Fruit fly (Drosophila melanogaster): Measurements from ENCODE around the gene Ube3a.
A peak's percentile ranks its signal among the peaks of the same experiment; 100 is the strongest.

The Ube3a gene

DNA sequence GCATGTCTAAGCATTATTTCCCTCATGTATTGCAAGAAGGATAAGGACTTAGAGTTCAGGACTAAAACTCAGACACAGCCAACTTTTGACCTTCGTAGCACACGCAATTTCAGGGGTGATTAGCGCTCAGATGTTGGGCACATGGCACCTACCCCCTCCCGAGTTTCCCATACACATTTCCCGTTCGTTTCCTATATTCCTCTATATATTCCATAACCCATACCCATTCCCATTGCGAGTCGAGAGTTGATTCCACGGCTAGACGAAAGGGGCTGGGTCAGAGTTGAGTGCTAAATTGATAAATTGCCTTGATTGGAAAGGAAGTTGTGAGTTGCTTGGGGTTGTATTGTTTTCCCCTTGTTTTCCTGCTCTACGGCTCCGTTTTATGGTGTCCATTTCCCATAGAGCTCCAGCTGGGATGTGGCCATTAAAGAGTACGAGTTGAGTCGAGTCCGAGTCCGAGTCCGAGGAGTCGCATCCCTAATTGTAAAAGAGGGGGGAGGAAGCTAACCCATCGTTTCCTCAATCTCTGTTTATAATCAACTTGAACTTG lies 33.7 kb upstream of the Ube3a start:
- TF ChIP-seq CG8478 (optimal IDR thresholded peaks at IDR 0.05) (no peak), CTCF (optimal IDR thresholded peaks at IDR 0.05) (no peak)

DNA sequence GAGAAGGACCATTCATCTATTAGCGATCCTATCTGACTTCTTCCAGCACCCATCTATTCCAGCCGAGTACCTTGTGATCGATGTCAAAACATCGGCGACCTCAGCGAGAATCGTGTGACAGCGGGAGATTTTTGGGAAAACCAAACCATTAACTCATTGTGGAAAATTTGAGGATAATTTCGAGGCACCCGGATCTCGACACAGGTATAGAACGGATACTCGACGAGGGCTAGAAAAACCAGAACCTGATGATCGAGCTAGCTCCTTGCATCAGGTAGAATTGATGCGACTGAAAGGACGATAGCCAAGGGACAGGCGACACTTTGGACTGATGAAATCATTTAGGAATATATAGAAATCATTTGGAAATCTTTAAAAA lies 32.9 kb upstream of the Ube3a start:
- no peak for TF ChIP-seq CTCF (optimal IDR thresholded peaks at IDR 0.05)
- TF ChIP-seq CG8478 (optimal IDR thresholded peaks at IDR 0.05) = no peak

DNA sequence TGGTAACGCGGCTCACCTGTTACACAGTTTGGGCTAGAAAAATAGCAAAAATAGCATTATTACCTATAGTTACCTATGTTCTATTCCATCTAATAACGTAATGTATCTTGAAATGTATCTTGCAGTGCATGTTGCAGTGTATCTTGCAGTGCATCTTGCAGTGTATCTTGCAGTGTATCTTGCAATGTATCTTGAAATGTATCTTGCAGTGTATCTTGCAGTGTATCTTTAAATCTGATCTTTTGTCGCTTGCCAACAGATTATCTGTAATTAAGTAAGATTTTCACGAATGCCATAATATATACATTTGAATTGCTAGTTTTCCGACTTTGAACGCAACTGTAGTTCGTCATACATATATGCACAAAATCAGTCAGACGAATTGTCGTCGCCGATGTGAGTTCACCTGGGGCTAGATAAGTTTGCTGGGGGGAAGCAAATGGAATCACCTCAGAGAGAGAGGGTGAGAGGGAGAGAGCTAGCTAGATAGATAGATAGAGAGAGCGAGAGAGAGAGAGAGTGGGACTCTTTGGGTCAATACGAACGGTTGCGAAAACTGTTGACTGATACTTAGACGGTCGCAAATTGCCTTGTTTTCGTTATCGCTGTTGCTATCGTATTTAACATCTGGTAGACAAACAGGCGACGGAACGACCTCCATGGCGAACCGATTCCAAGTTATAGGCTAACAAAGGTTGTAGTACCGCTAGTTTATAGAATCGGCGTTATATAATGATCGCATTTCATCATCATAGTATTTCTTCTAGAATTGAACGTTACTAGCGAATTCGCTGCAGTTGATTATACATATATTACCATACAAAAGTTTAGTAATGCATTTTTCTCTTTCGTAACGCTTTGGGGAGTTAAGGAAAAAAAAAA lies 32.3 kb upstream of the Ube3a start:
- no peak for TF ChIP-seq CTCF (optimal IDR thresholded peaks at IDR 0.05)
- no peak for TF ChIP-seq CG8478 (optimal IDR thresholded peaks at IDR 0.05)

DNA sequence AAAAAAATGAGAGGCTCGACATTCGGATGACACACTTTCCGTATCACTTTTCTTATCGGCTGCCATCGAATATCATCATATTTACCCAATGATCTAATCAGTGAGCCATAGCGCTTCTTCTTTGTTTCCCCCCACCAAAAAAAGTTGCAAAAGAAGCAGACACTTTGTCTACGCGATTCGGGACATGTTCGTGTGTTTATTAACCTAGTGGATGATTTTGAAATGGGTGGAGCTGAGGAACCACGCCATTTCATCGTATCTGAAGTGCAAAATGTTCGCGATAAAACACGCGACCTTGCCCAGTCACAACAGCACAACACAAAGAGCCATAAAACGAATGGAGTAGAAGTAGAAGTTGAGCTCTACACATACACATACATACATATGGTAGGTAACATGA lies 31.6 kb upstream of the Ube3a start:
- no peak for TF ChIP-seq CTCF (optimal IDR thresholded peaks at IDR 0.05)
- no peak for TF ChIP-seq CG8478 (optimal IDR thresholded peaks at IDR 0.05)

DNA sequence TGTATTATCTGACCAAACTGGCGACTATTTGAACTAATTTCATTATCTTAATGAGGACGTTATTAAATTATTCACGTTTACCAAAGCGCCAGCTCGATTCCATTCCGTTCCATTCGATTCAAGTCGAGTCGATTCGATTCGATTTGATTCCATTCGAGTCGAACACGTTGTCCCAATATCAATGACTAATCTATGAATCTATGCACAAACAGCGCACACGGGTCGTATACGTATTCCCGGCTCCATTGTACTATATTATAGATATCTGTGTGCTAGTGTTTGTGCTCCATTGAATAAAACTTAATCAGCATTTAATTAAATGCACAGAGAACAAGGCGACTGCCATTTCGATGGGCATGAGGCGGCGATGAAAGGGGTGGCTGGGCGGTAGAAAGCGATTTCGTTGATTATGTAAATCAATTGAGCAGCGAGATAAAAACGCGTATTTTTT lies 28.8 kb upstream of the Ube3a start:
- TF ChIP-seq CTCF (optimal IDR thresholded peaks at IDR 0.05) (no peak), CG8478 (optimal IDR thresholded peaks at IDR 0.05) (no peak)

DNA sequence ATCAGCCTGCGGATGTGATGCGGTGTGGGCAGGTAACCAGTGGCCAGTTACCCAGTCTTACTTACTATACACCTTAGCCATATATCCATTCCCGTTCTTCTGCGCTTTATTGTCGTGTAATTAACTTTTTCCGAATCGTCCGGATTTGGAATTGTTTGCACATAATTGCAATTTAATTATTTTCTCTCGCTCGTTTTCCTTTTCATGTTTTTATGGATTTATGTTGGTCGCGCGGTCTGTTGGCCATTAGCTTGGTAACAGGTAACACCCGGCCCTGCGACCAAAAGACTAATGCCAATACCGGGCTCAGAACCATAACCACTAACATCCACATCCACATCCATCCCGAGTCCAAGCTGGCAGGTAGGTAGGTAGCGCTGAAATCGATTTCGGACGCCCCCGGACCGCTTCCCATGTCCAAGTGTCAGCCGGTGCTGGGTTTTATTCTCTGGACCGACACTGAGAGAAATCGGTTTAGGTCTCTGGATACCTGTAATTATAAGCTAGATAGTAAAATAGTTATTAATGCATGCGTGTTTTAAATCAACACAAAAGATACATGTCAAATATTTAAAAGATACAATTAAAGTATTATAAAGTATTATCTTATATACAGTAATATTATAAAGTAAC lies 26.9 kb upstream of the Ube3a start:
- TF ChIP-seq CG8478 (optimal IDR thresholded peaks at IDR 0.05) (no peak), CTCF (optimal IDR thresholded peaks at IDR 0.05) (no peak)

DNA sequence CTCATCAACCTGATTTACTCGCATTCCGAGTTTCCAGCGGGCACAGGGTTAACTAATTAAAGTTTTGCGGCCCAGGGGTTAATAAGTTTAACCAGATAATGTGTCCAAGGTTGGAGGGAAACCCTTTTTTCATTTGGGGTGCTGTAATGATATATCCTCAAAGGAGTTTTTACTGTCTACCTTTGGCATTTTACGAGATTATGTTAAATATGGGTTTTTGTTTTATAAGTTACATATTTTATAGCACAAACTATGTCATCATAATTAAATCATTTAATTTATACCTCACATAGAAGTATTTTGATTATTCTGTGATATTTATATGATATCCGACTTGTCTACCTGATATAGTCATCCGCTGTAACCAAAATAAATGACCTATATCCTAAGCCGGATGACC lies 25.7 kb upstream of the Ube3a start, which contains the start of gene Ir68a:
Gene Ir68a, minus strand, starts transcription at position 101 of the 400 bp plus-strand sequence.
- no peak for TF ChIP-seq CTCF (optimal IDR thresholded peaks at IDR 0.05)
- no peak for TF ChIP-seq CG8478 (optimal IDR thresholded peaks at IDR 0.05)

DNA sequence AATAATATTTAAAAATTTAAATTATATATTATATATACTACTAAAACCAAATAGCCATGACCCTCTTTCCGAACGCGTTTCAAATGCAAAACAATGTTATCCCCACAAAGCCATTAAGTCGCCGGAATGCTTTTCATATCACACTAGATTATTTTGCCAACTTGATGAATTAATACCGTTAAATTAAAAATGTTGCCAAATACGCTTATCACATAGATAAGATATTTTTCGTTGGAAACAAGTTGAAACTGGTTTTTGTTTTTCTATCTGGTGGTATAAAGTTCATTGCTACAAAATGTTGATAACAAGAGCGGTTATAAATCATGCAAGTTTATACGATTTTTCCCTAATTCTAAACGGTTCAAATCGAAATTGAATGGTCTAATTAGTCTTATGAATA lies 23.2 kb upstream of the Ube3a start:
- TF ChIP-seq CG8478 (optimal IDR thresholded peaks at IDR 0.05) (no peak), CTCF (optimal IDR thresholded peaks at IDR 0.05) (no peak)

DNA sequence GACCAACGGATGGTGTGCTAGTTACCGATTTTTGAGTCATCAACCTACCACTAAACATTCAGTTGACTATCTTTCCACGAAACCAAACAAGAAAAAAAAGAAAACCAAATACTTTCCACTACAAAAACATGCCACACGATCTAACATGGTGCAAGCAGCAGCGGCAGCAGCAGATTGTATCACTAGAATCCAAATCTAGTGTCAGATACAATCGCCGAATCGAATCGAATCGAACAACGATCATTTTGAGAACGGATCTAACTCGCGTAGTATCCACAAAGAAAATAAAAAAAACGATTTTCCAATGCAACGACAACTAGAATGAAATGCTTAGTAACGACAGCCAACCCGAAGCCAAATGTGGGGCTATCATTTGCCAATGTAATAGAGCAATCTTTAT lies 17.3 kb upstream of the Ube3a start:
- no peak for TF ChIP-seq CTCF (optimal IDR thresholded peaks at IDR 0.05)
- no peak for TF ChIP-seq CG8478 (optimal IDR thresholded peaks at IDR 0.05)

DNA sequence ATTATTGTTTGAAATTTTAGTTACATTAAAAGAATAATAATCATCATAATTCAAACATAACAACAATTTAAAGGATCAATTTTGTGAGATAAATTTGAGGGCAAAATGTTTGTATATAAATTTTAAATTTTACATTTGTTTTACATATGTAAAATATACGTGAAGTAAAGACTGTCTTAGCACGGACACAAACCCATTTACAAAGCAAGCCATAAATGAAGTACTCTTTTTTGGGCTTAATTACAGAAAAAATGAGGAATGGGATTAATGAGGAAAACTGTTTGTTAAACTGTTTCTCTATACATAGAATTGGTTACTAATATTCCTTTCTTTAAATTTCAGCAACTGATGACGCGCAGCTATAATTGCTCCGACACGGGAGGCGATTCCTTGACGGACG lies 14.3 kb upstream of the Ube3a start:
- peak in 1 of 2 experiments; percentile 49 for TF ChIP-seq CTCF (optimal IDR thresholded peaks at IDR 0.05)
- no peak for TF ChIP-seq CG8478 (optimal IDR thresholded peaks at IDR 0.05)

DNA sequence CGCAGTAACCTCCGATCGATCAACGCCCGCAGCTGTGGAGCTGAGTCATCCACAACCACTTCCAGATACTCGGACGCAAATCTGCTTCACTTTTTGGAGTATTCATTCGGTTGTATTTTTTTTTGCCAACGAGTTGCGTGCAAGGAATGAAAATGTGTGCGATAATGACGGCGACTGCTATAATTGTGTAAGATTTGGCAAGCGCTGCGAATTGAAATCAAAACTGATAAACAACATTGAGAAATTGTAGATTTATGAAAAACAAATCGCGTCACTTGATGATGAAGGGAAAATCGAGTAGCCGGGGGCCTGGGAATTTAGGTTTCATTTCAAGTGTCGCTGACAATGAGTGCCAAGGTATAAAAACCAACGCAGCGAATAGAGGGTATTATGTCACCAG lies 8.5 kb upstream of the Ube3a start:
- TF ChIP-seq CG8478 (optimal IDR thresholded peaks at IDR 0.05) (no peak), CTCF (optimal IDR thresholded peaks at IDR 0.05) (no peak)

DNA sequence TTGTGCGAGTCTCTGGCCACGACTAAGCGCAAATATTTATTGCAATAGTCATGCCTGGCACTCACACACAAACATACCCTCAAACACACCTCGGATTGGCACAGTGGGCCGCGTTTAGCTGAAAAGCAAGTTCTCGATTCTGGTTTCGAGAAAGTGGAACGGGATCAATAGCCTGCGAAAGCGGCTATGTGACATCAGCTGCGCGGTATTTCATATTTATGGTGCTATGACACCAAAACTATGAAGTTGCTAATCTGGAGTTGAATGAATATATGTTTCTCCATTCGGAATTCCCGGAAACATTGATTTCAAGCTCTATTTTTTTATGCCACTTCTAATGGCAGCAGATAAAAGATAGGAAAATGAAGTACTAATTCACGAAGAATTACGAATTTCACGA lies 7.5 kb upstream of the Ube3a start:
- TF ChIP-seq CG8478 (optimal IDR thresholded peaks at IDR 0.05) (no peak), CTCF (optimal IDR thresholded peaks at IDR 0.05) (no peak)

DNA sequence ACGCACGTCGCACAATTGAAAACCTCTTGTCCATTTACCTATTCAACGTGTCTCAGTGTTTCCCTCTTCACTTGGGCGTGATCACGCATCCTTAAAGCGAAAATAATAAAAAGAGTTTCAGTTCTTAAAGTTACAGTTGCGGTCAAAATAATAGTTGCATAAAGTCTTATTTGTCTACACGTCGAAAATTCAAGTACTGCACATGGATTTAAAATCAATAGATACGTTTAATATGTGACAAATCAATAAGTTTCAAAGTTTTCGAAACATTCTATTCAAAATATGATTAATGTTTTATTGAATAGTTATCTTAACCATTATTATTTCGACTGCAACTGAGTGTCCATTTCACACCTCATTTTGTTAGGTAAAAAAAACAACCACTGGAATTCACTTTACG lies 5.8 kb upstream of the Ube3a start:
- TF ChIP-seq CTCF (optimal IDR thresholded peaks at IDR 0.05) (no peak), CG8478 (optimal IDR thresholded peaks at IDR 0.05) (no peak)

DNA sequence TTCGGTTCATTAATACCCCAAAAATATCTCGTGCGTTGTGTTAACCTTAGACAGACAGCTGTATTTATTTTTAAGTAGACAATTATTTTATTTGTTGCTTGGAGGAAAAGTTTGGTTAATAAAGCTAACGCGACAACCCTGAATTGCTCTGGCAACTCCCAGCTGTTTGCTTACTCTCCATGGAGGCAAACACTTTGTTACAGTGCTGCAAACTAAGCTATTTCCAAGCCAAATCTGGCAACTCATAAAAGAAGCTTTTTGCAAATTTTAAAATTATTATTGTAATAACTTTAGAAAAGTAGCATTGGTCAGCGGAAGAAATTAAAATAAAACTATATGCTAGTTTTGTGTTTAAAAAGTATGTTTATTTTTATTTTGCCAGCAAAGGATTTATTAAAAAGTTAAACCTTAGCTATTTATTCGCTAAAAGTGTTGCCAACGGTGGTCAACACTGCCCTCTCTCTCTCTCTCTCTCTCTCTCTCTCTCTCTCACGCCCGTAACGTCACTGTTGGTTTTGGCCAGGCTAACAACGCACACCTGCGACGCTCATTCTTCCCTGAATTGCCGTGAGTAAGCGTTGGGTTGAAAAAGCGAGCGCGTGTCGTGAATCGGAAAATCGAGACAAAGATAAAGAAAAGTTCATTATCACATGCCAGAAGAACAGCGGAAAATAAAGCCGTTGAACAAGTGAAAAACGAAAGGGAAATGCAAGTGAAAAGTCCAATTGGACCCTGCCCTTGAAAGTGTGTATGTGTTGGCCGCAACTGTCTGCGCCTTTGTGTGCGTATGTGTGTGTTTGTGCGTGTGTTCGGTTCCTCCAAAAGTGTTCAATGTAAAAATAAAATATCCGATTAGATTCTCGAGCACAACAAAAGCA lies 5.1 kb upstream of the Ube3a start:
- no peak for TF ChIP-seq CG8478 (optimal IDR thresholded peaks at IDR 0.05)
- no peak for TF ChIP-seq CTCF (optimal IDR thresholded peaks at IDR 0.05)

Measured in S2 (cell line).